Worm (Caenorhabditis elegans) whole organism, mixed stage, embryonic: Measurements from ENCODE around the gene let-413.

Source experiments
- M03D4.4 ChIP-seq: sonication (generic microtip); optimal IDR thresholded peaks from 2 replicates; lab custom pipeline; 2017; ENCODE audit warnings: mild to moderate bottlenecking, missing genetic modification characterization, missing compliant biosample characterization
- bed-3 ChIP-seq: fragments of 200-800 bp; sonication (Bioruptor generic); optimal IDR thresholded peaks from 3 replicates; lab custom pipeline; 2018; ENCODE audit warnings: mild to moderate bottlenecking, missing genetic modification characterization, moderate library complexity, missing compliant biosample characterization
- blmp-1 ChIP-seq: fragments of 150-350 bp; optimal IDR thresholded peaks from 2 replicates; lab custom pipeline; 2014; ENCODE audit warnings: missing biosample characterization, missing genetic modification characterization
- ceh-39 ChIP-seq: fragments of 150-350 bp; optimal IDR thresholded peaks from 2 replicates; lab custom pipeline; 2014; ENCODE audit warnings: missing biosample characterization, missing genetic modification characterization
- ceh-43 ChIP-seq: fragments of 200-800 bp; sonication (Bioruptor generic); optimal IDR thresholded peaks from 2 replicates; lab custom pipeline; 2018; ENCODE audit warnings: mild to moderate bottlenecking, missing genetic modification characterization, moderate library complexity, missing compliant biosample characterization
- ceh-83 ChIP-seq: fragments of 200-800 bp; sonication (Bioruptor generic); optimal IDR thresholded peaks from 2 replicates; lab custom pipeline; 2018; ENCODE audit warnings: mild to moderate bottlenecking, missing genetic modification characterization, missing compliant biosample characterization
- ces-1 ChIP-seq: fragments of 150-350 bp; optimal IDR thresholded peaks from 2 replicates; lab custom pipeline; 2014; ENCODE audit warnings: missing biosample characterization, missing genetic modification reagents, missing genetic modification characterization
- cnd-1 ChIP-seq: fragments of 200-800 bp; sonication (Bioruptor generic); optimal IDR thresholded peaks from 2 replicates; lab custom pipeline; 2018; ENCODE audit warnings: mild to moderate bottlenecking, missing genetic modification characterization, missing compliant biosample characterization
- drap-1 ChIP-seq: fragments of 200-800 bp; sonication (Bioruptor generic); optimal IDR thresholded peaks from 3 replicates; lab custom pipeline; 2018; ENCODE audit warnings: mild to moderate bottlenecking, missing genetic modification characterization, missing compliant biosample characterization
- elt-1 ChIP-seq: sonication (generic microtip); optimal IDR thresholded peaks from 2 replicates; lab custom pipeline; 2017; ENCODE audit warnings: missing genetic modification characterization, mild to moderate bottlenecking, missing compliant biosample characterization, antibody characterized with exemption, moderate library complexity, borderline replicate concordance; ENCODE audit not compliant: insufficient read depth
- elt-3 ChIP-seq: fragments of 150-350 bp; optimal IDR thresholded peaks from 2 replicates; lab custom pipeline; 2014; ENCODE audit warnings: missing biosample characterization, missing genetic modification characterization
- flh-1 ChIP-seq: fragments of 200-800 bp; sonication (Bioruptor generic); optimal IDR thresholded peaks from 2 replicates; lab custom pipeline; 2018; ENCODE audit warnings: mild to moderate bottlenecking, missing genetic modification characterization, moderate library complexity, missing compliant biosample characterization
- ham-2 ChIP-seq: fragments of 200-800 bp; sonication (Bioruptor generic); optimal IDR thresholded peaks from 2 replicates; lab custom pipeline; 2018; ENCODE audit warnings: mild to moderate bottlenecking, missing genetic modification characterization, missing compliant biosample characterization
- hlh-1 ChIP-seq: fragments of 150-350 bp; optimal IDR thresholded peaks from 2 replicates; lab custom pipeline; 2014; ENCODE audit warnings: missing biosample characterization, missing genetic modification reagents, missing genetic modification characterization
- lin-13 ChIP-seq: fragments of 150-350 bp; optimal IDR thresholded peaks from 2 replicates; lab custom pipeline; 2014; ENCODE audit warnings: missing biosample characterization, missing genetic modification characterization
- lin-32 ChIP-seq: fragments of 200-800 bp; sonication (Bioruptor generic); optimal IDR thresholded peaks from 2 replicates; lab custom pipeline; 2018; ENCODE audit warnings: mild to moderate bottlenecking, missing genetic modification characterization, missing compliant biosample characterization
- lsy-2 ChIP-seq: fragments of 150-350 bp; optimal IDR thresholded peaks from 2 replicates; lab custom pipeline; 2014; ENCODE audit warnings: missing biosample characterization, missing genetic modification characterization
- mab-5 ChIP-seq: fragments of 150-350 bp; optimal IDR thresholded peaks from 2 replicates; lab custom pipeline; 2014; ENCODE audit warnings: missing biosample characterization, missing genetic modification characterization
- mep-1 ChIP-seq: fragments of 150-350 bp; optimal IDR thresholded peaks from 2 replicates; lab custom pipeline; 2017; ENCODE audit warnings: missing biosample characterization, missing genetic modification reagents, missing genetic modification characterization, inconsistent platforms
- mls-2 ChIP-seq: sonication (generic microtip); optimal IDR thresholded peaks from 2 replicates; lab custom pipeline; 2016; ENCODE audit warnings: mild to moderate bottlenecking, missing genetic modification characterization, moderate library complexity, missing compliant biosample characterization
- nhr-12 ChIP-seq: fragments of 150-350 bp; optimal IDR thresholded peaks from 2 replicates; lab custom pipeline; 2014; ENCODE audit warnings: missing biosample characterization, missing genetic modification characterization
- nhr-2 ChIP-seq: fragments of 150-350 bp; optimal IDR thresholded peaks from 2 replicates; lab custom pipeline; 2014; ENCODE audit warnings: missing biosample characterization, missing genetic modification characterization
- nhr-237 ChIP-seq: fragments of 150-350 bp; optimal IDR thresholded peaks from 2 replicates; lab custom pipeline; 2014; ENCODE audit warnings: missing biosample characterization, missing genetic modification characterization
- nhr-28 ChIP-seq: fragments of 150-350 bp; optimal IDR thresholded peaks from 2 replicates; lab custom pipeline; 2014; ENCODE audit warnings: missing biosample characterization, missing genetic modification characterization
- nhr-76 ChIP-seq: sonication (generic microtip); optimal IDR thresholded peaks from 2 replicates; lab custom pipeline; 2017; ENCODE audit warnings: missing biosample characterization, missing genetic modification characterization
- pha-4 ChIP-seq: fragments of 150-350 bp; optimal IDR thresholded peaks from 2 replicates; lab custom pipeline; 2018; ENCODE audit warnings: missing biosample characterization, missing genetic modification reagents, missing genetic modification characterization
- sem-2 ChIP-seq: fragments of 200-800 bp; sonication (Bioruptor generic); optimal IDR thresholded peaks from 2 replicates; lab custom pipeline; 2018; ENCODE audit warnings: mild to moderate bottlenecking, missing genetic modification characterization, missing compliant biosample characterization
- snpc-4 ChIP-seq: fragments of 150-350 bp; optimal IDR thresholded peaks from 2 replicates; lab custom pipeline; 2014; ENCODE audit warnings: missing biosample characterization, missing genetic modification characterization
- sptf-1 ChIP-seq: sonication (generic microtip); optimal IDR thresholded peaks from 2 replicates; lab custom pipeline; 2017; ENCODE audit warnings: mild to moderate bottlenecking, missing genetic modification characterization, moderate library complexity, missing compliant biosample characterization
- tbx-8 ChIP-seq: fragments of 200-800 bp; sonication (Bioruptor generic); optimal IDR thresholded peaks from 2 replicates; lab custom pipeline; 2018; ENCODE audit warnings: mild to moderate bottlenecking, missing genetic modification characterization, moderate library complexity, missing compliant biosample characterization
- unc-120 ChIP-seq: sonication (generic microtip); optimal IDR thresholded peaks from 2 replicates; lab custom pipeline; 2017; ENCODE audit warnings: missing genetic modification characterization, missing compliant biosample characterization; ENCODE audit not compliant: poor library complexity, severe bottlenecking
- unc-39 ChIP-seq: fragments of 150-350 bp; optimal IDR thresholded peaks from 2 replicates; lab custom pipeline; 2014; ENCODE audit warnings: missing biosample characterization, missing genetic modification characterization
- unc-62 ChIP-seq: fragments of 150-350 bp; optimal IDR thresholded peaks from 2 replicates; lab custom pipeline; 2014; ENCODE audit warnings: missing biosample characterization, missing genetic modification reagents, missing genetic modification characterization
- zip-8 ChIP-seq: fragments of 150-350 bp; optimal IDR thresholded peaks from 2 replicates; lab custom pipeline; 2014; ENCODE audit warnings: missing biosample characterization, missing genetic modification characterization
- ztf-11 ChIP-seq: fragments of 150-350 bp; optimal IDR thresholded peaks from 2 replicates; lab custom pipeline; 2014; ENCODE audit warnings: missing biosample characterization, missing genetic modification characterization

Gene let-413

DNA sequence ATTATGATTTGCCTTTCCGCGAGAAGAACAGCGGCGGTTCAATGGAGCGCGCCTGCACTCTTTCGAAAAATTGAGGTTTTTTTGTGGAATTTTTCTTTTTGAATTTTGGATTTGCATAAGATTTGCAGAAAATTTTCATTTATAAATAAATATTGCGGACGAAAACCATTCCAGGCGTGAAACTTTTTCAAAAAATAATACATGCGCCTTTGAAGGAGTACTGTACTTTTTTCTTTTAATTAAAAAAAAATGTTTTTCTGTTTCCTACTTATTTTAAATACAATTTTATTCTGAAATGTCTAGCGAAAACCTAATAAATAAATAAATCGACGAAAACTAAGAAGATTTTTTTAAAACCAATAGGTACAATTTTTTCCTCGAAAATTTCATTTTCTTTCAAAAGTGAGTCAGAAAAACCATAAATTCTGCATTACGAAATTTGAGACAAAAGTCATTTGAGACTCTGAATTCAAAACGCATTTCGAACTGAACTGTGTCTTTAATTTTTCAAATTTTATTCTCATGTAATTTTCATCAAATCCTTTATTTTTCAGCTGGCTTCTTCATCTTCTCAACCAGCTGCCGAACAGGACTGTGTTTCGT lies 3.5 kb upstream of the let-413 start, which contains the start of gene F26D11.1:
F26D11.1 (plus strand) TSS at position 553 of the 603 bp plus-strand sequence.
- TF ChIP-seq tbx-8 (GFP tag; lab: Kevin White, UChicago) = no peak
- no peak for TF ChIP-seq mab-5 (tag; lab: Kevin White, UChicago)
- no peak for TF ChIP-seq elt-1 (tag; lab: Kevin White, UChicago)
- TF ChIP-seq flh-1 (GFP tag; lab: Kevin White, UChicago) = no peak
- TF ChIP-seq lin-32 (GFP tag; lab: Kevin White, UChicago) = no peak
- no peak for TF ChIP-seq nhr-2 (tag; lab: Kevin White, UChicago)
- TF ChIP-seq elt-3 = no peak
- TF ChIP-seq mls-2 (tag; lab: Kevin White, UChicago) = no peak
- no peak for TF ChIP-seq snpc-4 (tag; lab: Kevin White, UChicago)

DNA sequence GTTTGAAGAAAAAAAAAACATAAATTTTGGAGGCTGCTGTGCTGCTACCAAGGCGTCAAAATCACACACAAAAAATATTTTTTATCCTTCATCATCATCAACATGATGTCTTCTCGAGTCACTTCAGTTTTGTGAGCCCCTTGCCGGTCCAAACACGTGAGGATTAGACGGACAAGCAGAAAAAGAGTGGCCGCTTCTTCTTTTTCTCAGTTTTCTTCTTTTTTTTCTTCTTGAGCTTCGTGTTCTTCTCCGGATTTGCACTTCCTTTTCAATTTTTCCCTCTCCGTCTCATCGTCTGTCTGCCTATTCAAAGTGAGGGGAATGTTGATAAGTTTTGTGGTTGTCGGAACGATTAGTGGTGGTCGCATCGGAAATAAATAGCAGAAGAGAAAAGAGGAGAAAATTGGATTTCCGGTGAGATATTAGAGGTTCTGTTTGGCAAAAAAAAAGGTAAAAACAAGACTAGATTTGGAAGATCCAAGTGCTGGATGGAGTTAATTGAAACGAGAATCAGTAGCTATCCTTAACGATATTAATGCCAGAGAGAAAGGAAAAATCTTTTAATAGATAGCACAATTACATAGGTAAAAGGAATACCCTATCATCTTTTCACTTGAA lies 2.9 kb upstream of the let-413 start:
- no peak for TF ChIP-seq mep-1
- TF ChIP-seq ces-1 (GFP tag; lab: Kevin White, UChicago) = peak; percentile 27

DNA sequence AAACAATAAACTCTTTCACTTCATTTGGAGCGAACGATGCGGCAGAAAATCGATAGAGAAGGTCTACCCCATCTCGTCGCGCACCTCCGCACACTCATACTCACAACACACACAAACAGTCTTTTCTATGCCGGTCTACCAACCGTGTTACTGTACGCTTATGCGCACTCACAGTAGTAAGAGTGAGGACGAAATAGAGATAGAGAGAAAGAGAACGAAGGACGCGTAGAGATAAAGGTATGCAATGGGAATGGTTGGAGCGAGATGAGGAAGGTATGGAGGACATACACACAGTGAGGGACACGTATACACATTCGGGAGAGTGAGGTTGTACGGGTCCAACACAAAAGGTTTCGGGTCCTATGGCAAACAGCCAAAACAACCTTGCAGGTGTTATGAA lies 1.2 kb upstream of the let-413 start:
- TF ChIP-seq snpc-4 (tag; lab: Kevin White, UChicago) = no peak
- peak; percentile 76 for TF ChIP-seq ceh-39 (tag; lab: Kevin White, UChicago)
- no peak for TF ChIP-seq mep-1
- no peak for TF ChIP-seq ces-1 (GFP tag; lab: Kevin White, UChicago)
- no peak for TF ChIP-seq unc-62 (GFP tag; lab: Kevin White, UChicago)
- no peak for TF ChIP-seq ceh-43 (GFP tag; lab: Kevin White, UChicago)
- peak; percentile 55 for TF ChIP-seq drap-1
- TF ChIP-seq bed-3 (GFP tag; lab: Kevin White, UChicago) = no peak
- no peak for TF ChIP-seq hlh-1
- TF ChIP-seq mab-5 (tag; lab: Kevin White, UChicago) = no peak
- TF ChIP-seq nhr-12 (tag; lab: Kevin White, UChicago) = no peak
- no peak for TF ChIP-seq blmp-1
- TF ChIP-seq sptf-1 (tag; lab: Kevin White, UChicago) = peak; percentile 46
- no peak for TF ChIP-seq lin-32 (GFP tag; lab: Kevin White, UChicago)
- TF ChIP-seq lin-13 = no peak
- TF ChIP-seq ham-2 = peak; percentile 47
- no peak for TF ChIP-seq unc-39 (tag; lab: Kevin White, UChicago)
- peak; percentile 9 for TF ChIP-seq nhr-237 (tag; lab: Kevin White, UChicago)
- no peak for TF ChIP-seq M03D4.4 (tag; lab: Kevin White, UChicago)
- TF ChIP-seq cnd-1 = peak; percentile 45
- TF ChIP-seq ceh-83 (GFP tag; lab: Kevin White, UChicago) = no peak
- peak; percentile 14 for TF ChIP-seq mls-2 (tag; lab: Kevin White, UChicago)
- no peak for TF ChIP-seq unc-120 (tag; lab: Kevin White, UChicago)
- TF ChIP-seq nhr-76 = no peak
- no peak for TF ChIP-seq nhr-28 (tag; lab: Kevin White, UChicago)
- TF ChIP-seq elt-3 = no peak
- TF ChIP-seq pha-4 (tag; lab: Kevin White, UChicago) = no peak
- peak; percentile 98 for TF ChIP-seq nhr-2 (tag; lab: Kevin White, UChicago)
- peak; percentile 51 for TF ChIP-seq lsy-2 (tag; lab: Kevin White, UChicago)
- TF ChIP-seq sem-2 (GFP tag; lab: Kevin White, UChicago) = no peak
- no peak for TF ChIP-seq zip-8 (tag; lab: Kevin White, UChicago)
- no peak for TF ChIP-seq elt-1 (tag; lab: Kevin White, UChicago)
- no peak for TF ChIP-seq tbx-8 (GFP tag; lab: Kevin White, UChicago)
- no peak for TF ChIP-seq flh-1 (GFP tag; lab: Kevin White, UChicago)
- TF ChIP-seq ztf-11 (tag; lab: Kevin White, UChicago) = no peak
- TF ChIP-seq, all 35 proteins: peak for 9
